Worm (Caenorhabditis elegans) whole organism, young adult: Measurements from ENCODE around the gene W04E12.4.
"Not testable (repeated sequence)": the region's sequence is repeated elsewhere in the genome, so short reads cannot be mapped to it uniquely, and the experiment has no call there.

Experiments
- C17E4.6 ChIP-seq: fragments of 200-800 bp; sonication (Bioruptor generic); IDR thresholded peaks from 2 replicates; pipeline ENCODE4 v1.3.6; 2022; ENCODE audit warnings: missing genetic modification reagents, missing genetic modification characterization, missing compliant biosample characterization
- D2030.7 ChIP-seq: fragments of 200-800 bp; sonication (Bioruptor generic); IDR thresholded peaks from 2 replicates; pipeline ENCODE4 v1.3.6; 2022; ENCODE audit warnings: missing genetic modification reagents, missing genetic modification characterization, missing compliant biosample characterization
- F10E7.11 ChIP-seq: sonication (generic microtip); optimal IDR thresholded peaks from 2 replicates; lab custom pipeline; 2017; ENCODE audit warnings: mild to moderate bottlenecking, missing genetic modification characterization, moderate library complexity, missing compliant biosample characterization
- F22D6.2 ChIP-seq: sonication (generic microtip); optimal IDR thresholded peaks from 2 replicates; lab custom pipeline; 2016; ENCODE audit warnings: mild to moderate bottlenecking, missing genetic modification characterization, missing compliant biosample characterization
- F37B4.10 ChIP-seq: fragments of 200-800 bp; sonication (Bioruptor generic); IDR thresholded peaks from 2 replicates; pipeline ENCODE4 v1.3.6; 2022; ENCODE audit warnings: missing genetic modification characterization, missing compliant biosample characterization
- Y53G8AR.9 ChIP-seq: fragments of 200-800 bp; sonication (Bioruptor generic); conservative IDR thresholded peaks from 2 replicates; pipeline ENCODE4 v1.3.6; 2022; ENCODE audit warnings: missing genetic modification reagents, missing genetic modification characterization, missing compliant biosample characterization
- attf-5 ChIP-seq: fragments of 200-800 bp; sonication (Bioruptor generic); optimal IDR thresholded peaks from 2 replicates; lab custom pipeline; 2018; ENCODE audit warnings: mild to moderate bottlenecking, missing genetic modification characterization, missing compliant biosample characterization
- bed-1 ChIP-seq: fragments of 200-800 bp; sonication (Bioruptor generic); IDR thresholded peaks from 2 replicates; pipeline ENCODE4 v1.3.6; 2022; ENCODE audit warnings: missing genetic modification reagents, missing genetic modification characterization, missing compliant biosample characterization
- cebp-1 ChIP-seq, 2 experiments: fragments of 200-800 bp in 1 of 2; sonication (Bioruptor generic) in 1 of 2; sonication (generic microtip) in 1 of 2; IDR thresholded peaks in 1 of 2; optimal IDR thresholded peaks in 1 of 2; 2 replicates each; pipeline versions ENCODE4 v1.3.6 to Lab custom; 2017 to 2022; ENCODE audit warnings: missing compliant biosample characterization in 2 of 2, missing genetic modification characterization in 2 of 2, mild to moderate bottlenecking in 1 of 2, missing genetic modification reagents in 1 of 2, moderate library complexity in 1 of 2
- cebp-2 ChIP-seq: fragments of 200-800 bp; sonication (Bioruptor generic); IDR thresholded peaks from 2 replicates; pipeline ENCODE4 v1.3.6; 2022; ENCODE audit warnings: missing genetic modification characterization, missing compliant biosample characterization
- ceh-58 ChIP-seq: fragments of 200-800 bp; sonication (Bioruptor generic); IDR thresholded peaks from 2 replicates; pipeline ENCODE4 v1.3.6; 2022; ENCODE audit warnings: missing genetic modification characterization, missing compliant biosample characterization
- dpff-1 ChIP-seq: sonication (generic microtip); optimal IDR thresholded peaks from 2 replicates; lab custom pipeline; 2017; ENCODE audit warnings: mild to moderate bottlenecking, missing genetic modification characterization, missing compliant biosample characterization
- dpl-1 ChIP-seq: fragments of 150-350 bp; optimal IDR thresholded peaks from 2 replicates; lab custom pipeline; 2014; ENCODE audit warnings: missing biosample characterization, missing genetic modification reagents, missing genetic modification characterization
- egrh-3 ChIP-seq: fragments of 200-800 bp; sonication (Bioruptor generic); IDR thresholded peaks from 2 replicates; pipeline ENCODE4 v1.3.6; 2022; ENCODE audit warnings: missing genetic modification reagents, missing genetic modification characterization, missing compliant biosample characterization
- ets-4 ChIP-seq: fragments of 200-800 bp; sonication (Bioruptor generic); optimal IDR thresholded peaks from 2 replicates; lab custom pipeline; 2018; ENCODE audit warnings: mild to moderate bottlenecking, missing genetic modification characterization, missing compliant biosample characterization
- hmg-1.2 ChIP-seq: fragments of 200-800 bp; sonication (Bioruptor generic); IDR thresholded peaks from 2 replicates; pipeline ENCODE4 v1.3.6; 2022; ENCODE audit warnings: missing genetic modification reagents, missing genetic modification characterization, missing compliant biosample characterization
- hmg-20 ChIP-seq: fragments of 200-800 bp; sonication (Bioruptor generic); IDR thresholded peaks from 2 replicates; pipeline ENCODE4 v1.3.6; 2022; ENCODE audit warnings: missing genetic modification reagents, missing genetic modification characterization, missing compliant biosample characterization
- hrde-1 ChIP-seq: sonication (generic microtip); optimal IDR thresholded peaks from 2 replicates; lab custom pipeline; 2016; ENCODE audit warnings: missing genetic modification characterization, mild to moderate bottlenecking, missing compliant biosample characterization, moderate library complexity, missing genotype, missing genetic modification reagents, borderline replicate concordance
- lin-26 ChIP-seq: fragments of 200-800 bp; sonication (Bioruptor generic); IDR thresholded peaks from 2 replicates; pipeline ENCODE4 v1.3.6; 2022; ENCODE audit warnings: missing genetic modification reagents, missing genetic modification characterization, missing compliant biosample characterization
- lin-40 ChIP-seq: sonication (generic microtip); optimal IDR thresholded peaks from 2 replicates; lab custom pipeline; 2016; ENCODE audit warnings: missing genetic modification characterization, mild to moderate bottlenecking, missing compliant biosample characterization, missing genotype, missing genetic modification reagents
- lsl-1 ChIP-seq: fragments of 200-800 bp; sonication (Bioruptor generic); optimal IDR thresholded peaks from 2 replicates; lab custom pipeline; 2018; ENCODE audit warnings: mild to moderate bottlenecking, missing genetic modification characterization, moderate library complexity, missing compliant biosample characterization
- madf-3 ChIP-seq: fragments of 200-800 bp; sonication (Bioruptor generic); IDR thresholded peaks from 2 replicates; pipeline ENCODE4 v1.3.6; 2022; ENCODE audit warnings: missing genetic modification reagents, missing genetic modification characterization, missing compliant biosample characterization
- madf-6 ChIP-seq: fragments of 200-800 bp; sonication (Bioruptor generic); IDR thresholded peaks from 2 replicates; pipeline ENCODE4 v1.3.6; 2022; ENCODE audit warnings: missing genetic modification reagents, missing genetic modification characterization, missing compliant biosample characterization
- mes-4 ChIP-seq: sonication (generic microtip); optimal IDR thresholded peaks from 2 replicates; lab custom pipeline; 2016; ENCODE audit warnings: missing genotype, missing genetic modification characterization, missing compliant biosample characterization
- nfyb-1 ChIP-seq: fragments of 200-800 bp; sonication (Bioruptor generic); IDR thresholded peaks from 2 replicates; pipeline ENCODE4 v1.3.6; 2022; ENCODE audit warnings: missing genetic modification reagents, missing genetic modification characterization, missing compliant biosample characterization
- rec-8 ChIP-seq, 2 experiments: sonication (generic microtip); optimal IDR thresholded peaks; 2 replicates each; lab custom pipeline; 2016; ENCODE audit warnings: mild to moderate bottlenecking in 2 of 2, missing genetic modification characterization in 2 of 2, missing genetic modification reagents in 2 of 2, missing genotype in 2 of 2, missing biosample characterization in 1 of 2, missing compliant biosample characterization in 1 of 2, moderate library complexity in 1 of 2
- rpc-1 ChIP-seq, 2 experiments: fragments of 150-350 bp in 1 of 2; sonication (generic microtip) in 1 of 2; optimal IDR thresholded peaks; 2 replicates each; lab custom pipeline; 2014 to 2018; ENCODE audit warnings: missing biosample characterization in 1 of 2, missing genetic modification characterization in 1 of 2, missing genetic modification reagents in 1 of 2, missing genotype in 1 of 2
- sdz-38 ChIP-seq: sonication (generic microtip); optimal IDR thresholded peaks from 2 replicates; lab custom pipeline; 2016; ENCODE audit warnings: missing genotype, missing genetic modification characterization, missing compliant biosample characterization
- snpc-1.3 ChIP-seq: sonication (generic microtip); optimal IDR thresholded peaks from 2 replicates; lab custom pipeline; 2017; ENCODE audit warnings: missing genetic modification characterization, mild to moderate bottlenecking, missing compliant biosample characterization, antibody characterized with exemption, moderate library complexity, missing genotype, missing genetic modification reagents; ENCODE audit not compliant: insufficient read depth
- snpc-4 ChIP-seq, 5 experiments: fragments of 150-350 bp in 1 of 5; sonication (generic microtip) in 4 of 5; optimal IDR thresholded peaks; 2 replicates each; lab custom pipeline; 2014 to 2018; ENCODE audit warnings: missing genetic modification characterization in 5 of 5, missing biosample characterization in 3 of 5, antibody characterized with exemption in 2 of 5, mild to moderate bottlenecking in 2 of 5, missing compliant biosample characterization in 2 of 5, missing genotype in 2 of 5, moderate library complexity in 2 of 5, missing genetic modification reagents in 1 of 5
- sptf-2 ChIP-seq: fragments of 200-800 bp; sonication (Bioruptor generic); optimal IDR thresholded peaks from 2 replicates; lab custom pipeline; 2018; ENCODE audit warnings: mild to moderate bottlenecking, missing genetic modification characterization, missing compliant biosample characterization
- unc-130 ChIP-seq: sonication (generic microtip); optimal IDR thresholded peaks from 2 replicates; lab custom pipeline; 2016; ENCODE audit warnings: missing genetic modification reagents, missing genetic modification characterization, missing compliant biosample characterization
- xnd-1 ChIP-seq: sonication (generic microtip); optimal IDR thresholded peaks from 2 replicates; lab custom pipeline; 2016; ENCODE audit warnings: missing genotype, missing genetic modification reagents, missing genetic modification characterization, missing compliant biosample characterization
- zfh-2 ChIP-seq: fragments of 200-800 bp; sonication (Bioruptor generic); conservative IDR thresholded peaks from 2 replicates; pipeline ENCODE4 v1.3.6; 2022; ENCODE audit warnings: missing genetic modification reagents, missing genetic modification characterization, missing compliant biosample characterization
- zim-3 ChIP-seq: sonication (generic microtip); optimal IDR thresholded peaks from 2 replicates; lab custom pipeline; 2017; ENCODE audit warnings: mild to moderate bottlenecking, missing genetic modification characterization, moderate library complexity, missing compliant biosample characterization
- ztf-18 ChIP-seq: sonication (generic microtip); optimal IDR thresholded peaks from 2 replicates; lab custom pipeline; 2016; ENCODE audit warnings: missing genotype, mild to moderate bottlenecking, missing genetic modification characterization, missing compliant biosample characterization
- ztf-28 ChIP-seq: fragments of 200-800 bp; sonication (Bioruptor generic); IDR thresholded peaks from 2 replicates; pipeline ENCODE4 v1.3.6; 2022; ENCODE audit warnings: missing genetic modification reagents, missing genetic modification characterization, missing compliant biosample characterization
- ztf-6 ChIP-seq: fragments of 200-800 bp; sonication (Bioruptor generic); IDR thresholded peaks from 2 replicates; pipeline ENCODE4 v1.3.6; 2022; ENCODE audit warnings: missing genetic modification reagents, missing genetic modification characterization, missing compliant biosample characterization

W04E12.4 gene

DNA sequence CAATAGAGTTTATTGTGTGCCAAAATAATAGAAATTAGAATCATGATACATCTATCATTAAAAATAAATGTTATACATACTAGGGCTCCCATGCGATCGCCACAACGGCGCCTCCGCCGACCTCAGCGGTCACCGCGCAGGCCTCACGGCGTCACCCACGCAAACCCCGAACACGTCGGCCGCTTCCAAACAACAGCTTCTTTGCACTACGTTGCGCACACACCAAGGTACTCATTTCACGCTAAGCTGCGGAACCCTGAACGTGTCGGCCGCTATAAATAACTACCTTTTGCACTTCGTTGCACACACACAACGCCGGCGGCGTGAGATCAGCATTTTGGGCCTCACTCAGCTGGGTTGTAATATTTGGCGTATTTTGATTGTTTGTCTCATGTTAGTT is 15.9 kb downstream of the W04E12.4 start:
- TF ChIP-seq ceh-58 (GFP tag; lab: Robert Waterston, UW) (no peak), lin-40 (no peak), madf-3 (GFP tag; lab: Robert Waterston, UW) (0 out of 2 replicates have a peak, but pooled peaks have one; percentile 33), F37B4.10 (0 out of 2 replicates have a peak, but pooled peaks have one; percentile 84), snpc-4 (GFP tag; optimal IDR thresholded peaks at IDR 0.05; lab: Kevin White, UChicago) (no peak), snpc-4 (tag; optimal IDR thresholded peaks at IDR 0.05; lab: Kevin White, UChicago) (peak in 2 of 4 experiments; percentile 53 to 68), ztf-18 (tag; lab: Kevin White, UChicago) (no peak), egrh-3 (GFP tag; lab: Robert Waterston, UW) (peak; percentile 11; the same call in 1 of the 2 replicates), rpc-1 (optimal IDR thresholded peaks at IDR 0.05; lab: Kevin White, UChicago) (no peak), rpc-1 (tag; optimal IDR thresholded peaks at IDR 0.05; lab: Kevin White, UChicago) (no peak), ztf-28 (GFP tag; lab: Robert Waterston, UW) (0 out of 2 replicates have a peak, but pooled peaks have one; percentile 24), ztf-6 (GFP tag; lab: Robert Waterston, UW) (no peak), zfh-2 (peak; percentile 73), nfyb-1 (GFP tag; lab: Robert Waterston, UW) (no peak)

DNA sequence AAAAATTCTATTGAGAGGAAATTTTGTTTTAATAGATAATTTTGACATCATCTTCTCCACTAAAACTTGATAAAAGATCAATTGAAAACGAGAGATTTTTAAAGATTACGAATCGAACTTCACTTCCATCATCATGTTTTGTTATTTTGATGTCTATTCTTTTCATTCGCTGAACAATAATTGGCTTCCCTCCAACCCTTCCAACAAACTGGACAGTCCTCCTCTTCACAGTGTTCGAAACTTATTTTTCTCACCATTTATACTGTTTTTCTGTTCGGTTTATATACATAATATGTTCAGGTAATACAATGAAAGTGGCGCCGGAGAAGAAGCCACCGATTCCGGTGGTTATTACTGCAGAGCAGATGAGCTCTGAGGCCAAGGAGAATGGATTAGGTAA is 17.3 kb downstream of the W04E12.4 start, which contains the start of gene M162.5:
M162.5 (plus strand) TSS at position 301 of the 400 bp plus-strand sequence.
- TF ChIP-seq cebp-1 (GFP tag; IDR thresholded peaks at IDR 0.05; lab: Robert Waterston, UW) (no peak), cebp-1 (tag; optimal IDR thresholded peaks at IDR 0.05; lab: Kevin White, UChicago) (no peak), attf-5 (GFP tag; lab: Kevin White, UChicago) (no peak), bed-1 (GFP tag; lab: Robert Waterston, UW) (no peak), C17E4.6 (GFP tag; lab: Robert Waterston, UW) (no peak), lin-26 (GFP tag; lab: Robert Waterston, UW) (no peak), ztf-6 (GFP tag; lab: Robert Waterston, UW) (no peak), Y53G8AR.9 (GFP tag; lab: Robert Waterston, UW) (no peak), F10E7.11 (no peak), rec-8 (tag; optimal IDR thresholded peaks at IDR 0.05; lab: Kevin White, UChicago) (no peak), sdz-38 (no peak), F22D6.2 (tag; lab: Kevin White, UChicago) (no peak), sptf-2 (GFP tag; lab: Kevin White, UChicago) (no peak), snpc-1.3 (tag; lab: Kevin White, UChicago) (no peak), mes-4 (tag; lab: Kevin White, UChicago) (no peak), zim-3 (tag; lab: Kevin White, UChicago) (no peak), egrh-3 (GFP tag; lab: Robert Waterston, UW) (no peak), dpl-1 (no peak), dpff-1 (tag; lab: Kevin White, UChicago) (no peak), hmg-20 (GFP tag; lab: Robert Waterston, UW) (no peak), cebp-2 (GFP tag; lab: Robert Waterston, UW) (no peak)

DNA sequence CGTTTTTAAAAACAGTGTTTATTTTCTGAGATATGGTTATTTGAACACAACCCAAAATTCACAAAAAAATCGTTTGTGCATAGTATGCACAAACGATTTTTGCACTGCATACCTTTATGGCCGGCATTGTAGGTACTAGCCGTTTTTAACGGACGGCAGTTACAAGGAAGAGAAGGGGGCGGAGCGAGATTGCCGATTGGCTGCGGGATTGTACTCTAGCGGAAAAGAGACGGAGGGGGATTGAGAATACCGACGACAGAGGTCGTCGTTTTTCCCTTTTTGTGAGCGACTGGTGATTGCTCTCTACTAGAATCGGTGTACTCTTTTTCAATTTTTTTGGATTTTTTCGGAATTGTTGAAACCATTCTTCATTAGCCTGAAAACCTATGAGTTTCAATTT is 24.3 kb downstream of the W04E12.4 start:
- peak; percentile 86 for TF ChIP-seq nfyb-1 (GFP tag; lab: Robert Waterston, UW)
- TF ChIP-seq ets-4 (GFP tag; lab: Kevin White, UChicago) = no peak

ce11 chrV:19770837-19771236 is 27.4 kb downstream of the W04E12.4 start:
- TF ChIP-seq madf-6 (GFP tag; lab: Robert Waterston, UW) = peak; percentile 64
- TF ChIP-seq unc-130 (GFP tag; lab: Kevin White, UChicago) = peak; percentile 60
- peak; percentile 65 for TF ChIP-seq hmg-1.2 (GFP tag; lab: Robert Waterston, UW)
- TF ChIP-seq hrde-1 (tag; lab: Kevin White, UChicago) = peak; percentile 2
- TF ChIP-seq lsl-1 (GFP tag; lab: Kevin White, UChicago) = peak; percentile 19
- TF ChIP-seq D2030.7 (GFP tag; lab: Robert Waterston, UW) = peak; percentile 32; the same call in 1 of the 2 replicates
- peak; percentile 86 for TF ChIP-seq xnd-1
- not testable (repeated sequence) for TF ChIP-seq snpc-4 (GFP tag; optimal IDR thresholded peaks at IDR 0.05; lab: Kevin White, UChicago)
- TF ChIP-seq snpc-4 (tag; optimal IDR thresholded peaks at IDR 0.05; lab: Kevin White, UChicago) = peak in 1 of 4 experiments; percentile 56
- TF ChIP-seq, all 124 proteins: peak for 8; not testable (repeated sequence) for 116
